Worm (Caenorhabditis elegans): Measurements from ENCODE around the gene epg-4.

ce11 chrIII:7203130-7203775, 21.3 kb downstream of the epg-4 start:
- TF ChIP-seq blmp-1 (tag; optimal IDR thresholded peaks at IDR 0.05) (no peak), lin-13 (tag; optimal IDR thresholded peaks at IDR 0.05) (no peak), ceh-43 (GFP tag; optimal IDR thresholded peaks at IDR 0.05) (no peak)
